Fruit fly (Drosophila melanogaster) whole organism, embryonic: Measurements from ENCODE around the gene CG32983.

Experiments used
- Antp ChIP-seq: fragments of 200-800 bp; sonication (Bioruptor generic); optimal IDR thresholded peaks from 3 replicates; lab custom pipeline; 2016; ENCODE audit warnings: missing biosample characterization, missing genetic modification characterization
- CG1024 ChIP-seq: fragments of 200-800 bp; sonication (Bioruptor generic); IDR thresholded peaks from 2 replicates; pipeline ENCODE4 v1.3.6; 2022; ENCODE audit warnings: missing biosample characterization, missing genetic modification characterization
- CG11398 ChIP-seq: fragments of 200-800 bp; sonication (Bioruptor generic); optimal IDR thresholded peaks from 2 replicates; lab custom pipeline; 2016; ENCODE audit warnings: missing biosample characterization, missing genetic modification characterization
- CG12769 ChIP-seq: fragments of 200-800 bp; sonication (Bioruptor generic); optimal IDR thresholded peaks from 2 replicates; lab custom pipeline; 2019; ENCODE audit warnings: missing biosample characterization, mild to moderate bottlenecking, missing genetic modification characterization, moderate library complexity
- CG14050 ChIP-seq: fragments of 200-800 bp; sonication (Bioruptor generic); IDR thresholded peaks from 3 replicates; pipeline ENCODE4 v1.3.6; 2022; ENCODE audit warnings: missing biosample characterization, missing genetic modification characterization
- CG14441 ChIP-seq: fragments of 200-800 bp; sonication (Bioruptor generic); IDR thresholded peaks from 2 replicates; pipeline ENCODE4 v1.3.6; 2022; ENCODE audit warnings: missing biosample characterization, missing genetic modification characterization
- CG1792 ChIP-seq: fragments of 200-800 bp; sonication (Bioruptor generic); optimal IDR thresholded peaks from 2 replicates; lab custom pipeline; 2016; ENCODE audit warnings: missing biosample characterization, missing genetic modification characterization
- CG3163 ChIP-seq: fragments of 200-800 bp; sonication (Bioruptor generic); optimal IDR thresholded peaks from 3 replicates; lab custom pipeline; 2016; ENCODE audit warnings: missing biosample characterization, missing genetic modification characterization
- CG34224 ChIP-seq: fragments of 200-800 bp; sonication (Bioruptor generic); IDR thresholded peaks from 3 replicates; pipeline ENCODE4 v1.3.6; 2022; ENCODE audit warnings: missing biosample characterization, missing genetic modification characterization; ENCODE audit not compliant: partially characterized antibody
- CG34422 ChIP-seq: fragments of 200-800 bp; sonication (Bioruptor generic); IDR thresholded peaks from 3 replicates; pipeline ENCODE4 v1.3.6; 2022; ENCODE audit warnings: missing biosample characterization, missing genetic modification characterization
- CG3995 ChIP-seq: fragments of 200-800 bp; sonication (Bioruptor generic); optimal IDR thresholded peaks from 3 replicates; lab custom pipeline; 2016; ENCODE audit warnings: missing biosample characterization, missing genetic modification characterization
- CG6175 ChIP-seq: fragments of 200-800 bp; sonication (Bioruptor generic); IDR thresholded peaks from 3 replicates; pipeline ENCODE4 v1.3.6; 2022; ENCODE audit warnings: missing biosample characterization, missing genetic modification characterization
- CG6654 ChIP-seq: fragments of 200-800 bp; sonication (Bioruptor generic); optimal IDR thresholded peaks from 2 replicates; lab custom pipeline; 2017; ENCODE audit warnings: missing biosample characterization, mild to moderate bottlenecking, missing genetic modification characterization
- CG8290 ChIP-seq, 3 experiments: fragments of 200-800 bp; sonication (Bioruptor generic); optimal IDR thresholded peaks; 2 replicates each; lab custom pipeline; 2016 to 2019; ENCODE audit warnings: missing biosample characterization in 3 of 3, missing genetic modification characterization in 3 of 3, mild to moderate bottlenecking in 2 of 3, moderate library complexity in 1 of 3
- CTCF ChIP-seq: fragments of 200-800 bp; sonication (Bioruptor generic); optimal IDR thresholded peaks from 2 replicates; lab custom pipeline; 2017; ENCODE audit warnings: missing biosample characterization, mild to moderate bottlenecking, missing genetic modification characterization, moderate library complexity
- CrebB ChIP-seq: fragments of 200-800 bp; sonication (Bioruptor generic); optimal IDR thresholded peaks from 3 replicates; lab custom pipeline; 2018; ENCODE audit warnings: missing biosample characterization, mild to moderate bottlenecking, missing genetic modification characterization
- Dll ChIP-seq: fragments of 200-800 bp; sonication (Bioruptor generic); IDR thresholded peaks from 4 replicates; pipeline ENCODE4 v1.3.6; 2022; ENCODE audit warnings: missing biosample characterization, missing genetic modification characterization; ENCODE audit not compliant: partially characterized antibody
- Elba2 ChIP-seq: fragments of 200-800 bp; sonication (Bioruptor generic); optimal IDR thresholded peaks from 3 replicates; lab custom pipeline; 2016; ENCODE audit warnings: missing biosample characterization, missing genetic modification characterization
- Ets65A ChIP-seq: fragments of 200-800 bp; sonication (Bioruptor generic); peaks from one replicate; lab custom pipeline; 2016; ENCODE audit warnings: missing biosample characterization, missing genetic modification characterization
- Fer1 ChIP-seq: fragments of 200-800 bp; sonication (Bioruptor generic); optimal IDR thresholded peaks from 2 replicates; lab custom pipeline; 2017; ENCODE audit warnings: missing biosample characterization, mild to moderate bottlenecking, missing genetic modification characterization
- Fer3 ChIP-seq: fragments of 200-800 bp; sonication (Bioruptor generic); optimal IDR thresholded peaks from 2 replicates; lab custom pipeline; 2018; ENCODE audit warnings: missing biosample characterization, mild to moderate bottlenecking, missing genetic modification characterization, moderate library complexity
- Gug ChIP-seq: fragments of 200-800 bp; sonication (Bioruptor generic); IDR thresholded peaks from 4 replicates; pipeline ENCODE4 v1.3.6; 2022; ENCODE audit warnings: missing biosample characterization, missing genetic modification characterization
- H2.0 ChIP-seq: fragments of 200-800 bp; sonication (Bioruptor generic); IDR thresholded peaks from 2 replicates; pipeline ENCODE4 v1.3.6; 2022; ENCODE audit warnings: missing biosample characterization, missing genetic modification characterization
- HLH3B ChIP-seq: fragments of 200-800 bp; sonication (Bioruptor generic); IDR thresholded peaks from 2 replicates; pipeline ENCODE4 v1.3.6; 2022; ENCODE audit warnings: missing biosample characterization, missing genetic modification characterization
- Hey ChIP-seq: fragments of 200-800 bp; sonication (Bioruptor generic); optimal IDR thresholded peaks from 3 replicates; lab custom pipeline; 2018; ENCODE audit warnings: missing biosample characterization, mild to moderate bottlenecking, missing genetic modification characterization
- Hr3 ChIP-seq: fragments of 200-800 bp; sonication (Bioruptor generic); optimal IDR thresholded peaks from 3 replicates; lab custom pipeline; 2016; ENCODE audit warnings: missing biosample characterization, missing genetic modification characterization
- NK7.1 ChIP-seq: fragments of 200-800 bp; sonication (Bioruptor generic); optimal IDR thresholded peaks from 3 replicates; lab custom pipeline; 2016; ENCODE audit warnings: missing biosample characterization, missing genetic modification characterization
- Neu2 ChIP-seq: fragments of 200-800 bp; sonication (Bioruptor generic); optimal IDR thresholded peaks from 3 replicates; lab custom pipeline; 2016; ENCODE audit warnings: missing biosample characterization, missing genetic modification characterization, borderline replicate concordance
- Nf-YA ChIP-seq: fragments of 200-800 bp; sonication (Bioruptor generic); IDR thresholded peaks from 2 replicates; pipeline ENCODE4 v1.3.6; 2022; ENCODE audit warnings: missing biosample characterization, missing genetic modification characterization
- Nf-YB ChIP-seq: fragments of 200-800 bp; sonication (Bioruptor generic); optimal IDR thresholded peaks from 3 replicates; lab custom pipeline; 2019; ENCODE audit warnings: missing biosample characterization, mild to moderate bottlenecking, missing genetic modification characterization, moderate library complexity
- Rx ChIP-seq: fragments of 200-800 bp; sonication (Bioruptor generic); IDR thresholded peaks from 2 replicates; pipeline ENCODE4 v1.3.6; 2022; ENCODE audit warnings: missing biosample characterization, missing genetic modification characterization
- Sox102F ChIP-seq: fragments of 200-800 bp; sonication (Bioruptor generic); optimal IDR thresholded peaks from 2 replicates; lab custom pipeline; 2018; ENCODE audit warnings: missing biosample characterization, mild to moderate bottlenecking, missing genetic modification characterization, moderate library complexity
- amos ChIP-seq: fragments of 200-800 bp; sonication (Bioruptor generic); IDR thresholded peaks from 2 replicates; pipeline ENCODE4 v1.3.6; 2022; ENCODE audit warnings: missing biosample characterization, missing genetic modification characterization; ENCODE audit not compliant: partially characterized antibody
- btn ChIP-seq: fragments of 200-800 bp; sonication (Bioruptor generic); optimal IDR thresholded peaks from 2 replicates; lab custom pipeline; 2016; ENCODE audit warnings: missing biosample characterization, missing genetic modification characterization
- chinmo ChIP-seq: fragments of 200-800 bp; sonication (Bioruptor generic); IDR thresholded peaks from 4 replicates; pipeline ENCODE4 v1.3.6; 2022; ENCODE audit warnings: missing biosample characterization, missing genetic modification characterization; ENCODE audit not compliant: partially characterized antibody
- crol ChIP-seq: fragments of 200-800 bp; sonication (Bioruptor generic); IDR thresholded peaks from 2 replicates; pipeline ENCODE4 v1.3.6; 2022; ENCODE audit warnings: missing biosample characterization, missing genetic modification characterization
- danr ChIP-seq: fragments of 200-800 bp; sonication (Bioruptor generic); IDR thresholded peaks from 2 replicates; pipeline ENCODE4 v1.3.6; 2022; ENCODE audit warnings: missing biosample characterization, missing genetic modification characterization
- dysf ChIP-seq: fragments of 200-800 bp; sonication (Bioruptor generic); IDR thresholded peaks from 3 replicates; pipeline ENCODE4 v1.3.6; 2022; ENCODE audit warnings: missing biosample characterization, missing genetic modification characterization
- ems ChIP-seq: fragments of 200-800 bp; sonication (Bioruptor generic); optimal IDR thresholded peaks from 3 replicates; lab custom pipeline; 2016; ENCODE audit warnings: missing biosample characterization, missing genetic modification characterization
- gcm ChIP-seq: fragments of 200-800 bp; sonication (Bioruptor generic); optimal IDR thresholded peaks from 2 replicates; lab custom pipeline; 2019; ENCODE audit warnings: missing biosample characterization, mild to moderate bottlenecking, missing genetic modification characterization, moderate library complexity
- grn ChIP-seq: fragments of 200-800 bp; sonication (Bioruptor generic); optimal IDR thresholded peaks from 3 replicates; lab custom pipeline; 2017; ENCODE audit warnings: missing biosample characterization, missing genetic modification characterization
- kni ChIP-seq: fragments of 200-800 bp; sonication (Bioruptor generic); optimal IDR thresholded peaks from 3 replicates; lab custom pipeline; 2017; ENCODE audit warnings: mild to moderate bottlenecking, missing biosample characterization, missing genetic modification reagents, missing genetic modification characterization
- lbe ChIP-seq: fragments of 200-800 bp; sonication (Bioruptor generic); optimal IDR thresholded peaks from 2 replicates; lab custom pipeline; 2016; ENCODE audit warnings: missing biosample characterization, mild to moderate bottlenecking, missing genetic modification characterization
- lmd ChIP-seq: fragments of 200-800 bp; sonication (Bioruptor generic); IDR thresholded peaks from 2 replicates; pipeline ENCODE4 v1.3.6; 2022; ENCODE audit warnings: missing biosample characterization, missing genetic modification characterization
- luna ChIP-seq: fragments of 200-800 bp; sonication (Bioruptor generic); optimal IDR thresholded peaks from 2 replicates; lab custom pipeline; 2016; ENCODE audit warnings: missing biosample characterization, missing genetic modification characterization
- pb ChIP-seq: fragments of 200-800 bp; sonication (Bioruptor generic); optimal IDR thresholded peaks from 3 replicates; lab custom pipeline; 2016; ENCODE audit warnings: missing biosample characterization, missing genetic modification characterization
- ranshi ChIP-seq: fragments of 200-800 bp; sonication (Bioruptor generic); IDR thresholded peaks from 2 replicates; pipeline ENCODE4 v1.3.6; 2022; ENCODE audit warnings: missing biosample characterization, missing genetic modification characterization
- row ChIP-seq: fragments of 200-800 bp; sonication (Bioruptor generic); IDR thresholded peaks from 3 replicates; pipeline ENCODE4 v1.3.6; 2022; ENCODE audit warnings: missing biosample characterization, missing genetic modification characterization
- sens ChIP-seq: fragments of 200-800 bp; sonication (Bioruptor generic); peaks from one replicate; lab custom pipeline; 2016; ENCODE audit warnings: missing biosample characterization, missing genetic modification characterization
- sima ChIP-seq: fragments of 200-800 bp; sonication (Bioruptor generic); optimal IDR thresholded peaks from 2 replicates; lab custom pipeline; 2016; ENCODE audit warnings: missing biosample characterization, missing genetic modification characterization
- slbo ChIP-seq: fragments of 200-800 bp; sonication (Bioruptor generic); IDR thresholded peaks from 2 replicates; pipeline ENCODE4 v1.3.6; 2022; ENCODE audit warnings: missing biosample characterization, missing genetic modification characterization
- vvl ChIP-seq: fragments of 200-800 bp; sonication (Bioruptor generic); IDR thresholded peaks from 2 replicates; pipeline ENCODE4 v1.3.6; 2022; ENCODE audit warnings: missing biosample characterization, missing genetic modification characterization
- zen2 ChIP-seq: fragments of 200-800 bp; sonication (Bioruptor generic); IDR thresholded peaks from 3 replicates; pipeline ENCODE4 v1.3.6; 2022; ENCODE audit warnings: missing biosample characterization, missing genetic modification characterization; ENCODE audit not compliant: partially characterized antibody

Gene CG32983

DNA sequence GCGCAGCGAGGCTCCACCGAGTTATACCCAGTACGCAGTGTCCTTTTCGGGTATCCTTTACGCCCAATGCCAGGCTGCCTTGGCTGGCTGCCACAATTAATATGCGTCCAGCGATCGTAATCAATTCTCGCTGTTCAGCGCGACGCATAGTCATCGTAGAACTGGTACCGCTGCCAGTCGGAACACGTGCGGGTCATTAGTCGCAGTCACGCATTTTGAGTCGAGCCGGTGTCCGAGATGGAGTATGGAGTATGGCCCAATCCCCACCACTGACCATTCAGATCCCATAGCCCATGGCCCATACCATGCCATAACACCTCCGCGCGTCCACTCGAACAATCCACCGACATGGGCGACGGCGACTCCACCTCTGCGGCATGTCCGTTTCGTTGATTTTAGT, 7.9 kb upstream of the CG32983 start (continued):
- TF ChIP-seq vvl (GFP tag; lab: Robert Waterston, UW): 0 out of 2 replicates have a peak, but pooled peaks have one; percentile 62
- no peak for TF ChIP-seq lbe (GFP tag; lab: Kevin White, UChicago)
- no peak for TF ChIP-seq pb
- no peak for TF ChIP-seq row (GFP tag; lab: Robert Waterston, UW)
- peak; percentile 28 for TF ChIP-seq gcm (GFP tag; lab: Kevin White, UChicago)
- no peak for TF ChIP-seq CG8290 (GFP tag; optimal IDR thresholded peaks at IDR 0.05; lab: Kevin White, UChicago)
- no peak for TF ChIP-seq CG8290 (tag; optimal IDR thresholded peaks at IDR 0.05; lab: Kevin White, UChicago)
- 0 out of 2 replicates have a peak, but pooled peaks have one; percentile 14 for TF ChIP-seq amos (GFP tag; lab: Robert Waterston, UW)
- no peak for TF ChIP-seq CG34224 (GFP tag; lab: Robert Waterston, UW)
- no peak for TF ChIP-seq CG3995 (GFP tag; lab: Kevin White, UChicago)
- TF ChIP-seq CG14441 (GFP tag; lab: Robert Waterston, UW): no peak
- no peak for TF ChIP-seq CG34422 (GFP tag; lab: Robert Waterston, UW)
- TF ChIP-seq kni: peak; percentile 80
- no peak for TF ChIP-seq CG14050 (GFP tag; lab: Robert Waterston, UW)
- TF ChIP-seq CG1792: no peak
- no peak for TF ChIP-seq Ets65A (GFP tag; lab: Kevin White, UChicago)
- no peak for TF ChIP-seq slbo (GFP tag; lab: Robert Waterston, UW)
- no peak for TF ChIP-seq ranshi (GFP tag; lab: Robert Waterston, UW)
- no peak for TF ChIP-seq Hr3
- TF ChIP-seq CG12769 (tag; lab: Kevin White, UChicago): no peak
- peak; percentile 16 for TF ChIP-seq grn (GFP tag; lab: Kevin White, UChicago)
- no peak for TF ChIP-seq HLH3B (GFP tag; lab: Robert Waterston, UW)
- no peak for TF ChIP-seq CTCF (GFP tag; lab: Kevin White, UChicago)
- 0 out of 4 replicates have a peak, but pooled peaks have one; percentile 27 for TF ChIP-seq Dll (GFP tag; lab: Robert Waterston, UW)
- no peak for TF ChIP-seq Nf-YB
- no peak for TF ChIP-seq CG6654 (GFP tag; lab: Kevin White, UChicago)
- TF ChIP-seq Hey: peak; percentile 57
- no peak for TF ChIP-seq Gug (GFP tag; lab: Robert Waterston, UW)
- TF ChIP-seq Fer1 (GFP tag; lab: Kevin White, UChicago): no peak
- TF ChIP-seq Elba2 (GFP tag; lab: Kevin White, UChicago): no peak
- no peak for TF ChIP-seq H2.0 (GFP tag; lab: Robert Waterston, UW)
- TF ChIP-seq CG6175 (GFP tag; lab: Robert Waterston, UW): no peak
- no peak for TF ChIP-seq dysf
- TF ChIP-seq CG3163 (GFP tag; lab: Kevin White, UChicago): no peak
- no peak for TF ChIP-seq Antp
- 0 out of 4 replicates have a peak, but pooled peaks have one; percentile 14 for TF ChIP-seq chinmo (GFP tag; lab: Robert Waterston, UW)
- no peak for TF ChIP-seq luna (GFP tag; lab: Kevin White, UChicago)
- no peak for TF ChIP-seq zen2 (GFP tag; lab: Robert Waterston, UW)
- TF ChIP-seq sima: no peak
- TF ChIP-seq sens (GFP tag; lab: Kevin White, UChicago): no peak
- no peak for TF ChIP-seq Sox102F (GFP tag; lab: Kevin White, UChicago)
- no peak for TF ChIP-seq danr
- no peak for TF ChIP-seq crol (GFP tag; lab: Robert Waterston, UW)
- no peak for TF ChIP-seq Neu2
- no peak for TF ChIP-seq Nf-YA (GFP tag; lab: Robert Waterston, UW)
- TF ChIP-seq Fer3 (tag; lab: Kevin White, UChicago): no peak
- TF ChIP-seq lmd (GFP tag; lab: Robert Waterston, UW): no peak
- TF ChIP-seq CG11398 (GFP tag; lab: Kevin White, UChicago): no peak
- no peak for TF ChIP-seq CG1024
- no peak for TF ChIP-seq CrebB (tag; lab: Kevin White, UChicago)
- no peak for TF ChIP-seq NK7.1 (GFP tag; lab: Kevin White, UChicago)
- TF ChIP-seq btn (GFP tag; lab: Kevin White, UChicago): no peak
- no peak for TF ChIP-seq Rx (GFP tag; lab: Robert Waterston, UW)
- TF ChIP-seq ems (GFP tag; lab: Kevin White, UChicago): no peak
